Fruit fly (Drosophila melanogaster) whole organism, wandering third instar larva: Measurements from ENCODE around the gene CG9922.

Experiments used
- Abd-B ChIP-seq: fragments of >200 bp; optimal IDR thresholded peaks from 2 replicates; lab custom pipeline; 2017; ENCODE audit warnings: missing biosample characterization, missing genetic modification characterization
- CG32264 ChIP-seq: fragments of 200-800 bp; sonication (Bioruptor generic); optimal IDR thresholded peaks from 2 replicates; lab custom pipeline; 2016; ENCODE audit warnings: missing biosample characterization, missing genetic modification characterization
- CG9705 ChIP-seq: fragments of 200-800 bp; sonication (Bioruptor generic); optimal IDR thresholded peaks from 2 replicates; lab custom pipeline; 2018; ENCODE audit warnings: missing biosample characterization, mild to moderate bottlenecking, missing genetic modification characterization
- CrebA ChIP-seq: fragments of 200-800 bp; sonication (Bioruptor generic); optimal IDR thresholded peaks from 2 replicates; lab custom pipeline; 2016; ENCODE audit warnings: missing biosample characterization, mild to moderate bottlenecking, missing genetic modification characterization, borderline replicate concordance
- Dfd ChIP-seq: fragments of >200 bp; optimal IDR thresholded peaks from 2 replicates; lab custom pipeline; 2017; ENCODE audit warnings: missing biosample characterization, missing genetic modification characterization
- Dif ChIP-seq: fragments of 200-275, 200-300 bp; sonication (Bioruptor generic); optimal IDR thresholded peaks from 2 replicates; lab custom pipeline; 2018; ENCODE audit warnings: missing biosample characterization, missing genetic modification characterization; ENCODE audit not compliant: partially characterized antibody
- GATAd ChIP-seq: sonication (Bioruptor generic); optimal IDR thresholded peaks from 2 replicates; lab custom pipeline; 2016; ENCODE audit warnings: missing biosample characterization, missing genetic modification characterization
- HLH106 ChIP-seq: fragments of 200-800 bp; optimal IDR thresholded peaks from 3 replicates; lab custom pipeline; 2019; ENCODE audit warnings: missing biosample characterization, mild to moderate bottlenecking, missing genetic modification characterization, moderate library complexity
- Hnf4 ChIP-seq: fragments of 200-800 bp; sonication (Bioruptor generic); optimal IDR thresholded peaks from 2 replicates; lab custom pipeline; 2016; ENCODE audit warnings: missing biosample characterization, mild to moderate bottlenecking, missing genetic modification characterization
- Hr78 ChIP-seq: fragments of >200 bp; optimal IDR thresholded peaks from 2 replicates; lab custom pipeline; 2017; ENCODE audit warnings: missing biosample characterization, missing genetic modification characterization
- Hr83 ChIP-seq: fragments of 200-300 bp; sonication (Bioruptor generic); optimal IDR thresholded peaks from 2 replicates; lab custom pipeline; 2016; ENCODE audit warnings: missing biosample characterization, mild to moderate bottlenecking, missing genetic modification characterization, moderate library complexity; ENCODE audit not compliant: poor library complexity, severe bottlenecking
- Jra ChIP-seq: sonication (Bioruptor generic); optimal IDR thresholded peaks from 2 replicates; lab custom pipeline; 2016; ENCODE audit warnings: missing biosample characterization, missing genetic modification characterization
- Mio ChIP-seq: sonication (Bioruptor generic); optimal IDR thresholded peaks from 2 replicates; lab custom pipeline; 2016; ENCODE audit warnings: missing biosample characterization, missing genetic modification characterization
- Myc ChIP-seq: fragments of >200 bp; optimal IDR thresholded peaks from 2 replicates; lab custom pipeline; 2017
- N ChIP-seq: fragments of >200 bp; optimal IDR thresholded peaks from 2 replicates; lab custom pipeline; 2018; ENCODE audit warnings: missing biosample characterization, missing external identifiers, missing genetic modification characterization
- OdsH ChIP-seq: fragments of 200-800 bp; sonication (Bioruptor generic); optimal IDR thresholded peaks from 2 replicates; lab custom pipeline; 2016; ENCODE audit warnings: missing biosample characterization, mild to moderate bottlenecking, missing genetic modification characterization
- Rel ChIP-seq, 2 experiments: fragments of 200-800 bp; sonication (Bioruptor generic) in 1 of 2; optimal IDR thresholded peaks; 2 replicates in 1 of 2; 3 replicates in 1 of 2; lab custom pipeline; 2016 to 2019; ENCODE audit warnings: mild to moderate bottlenecking in 2 of 2, missing biosample characterization in 2 of 2, missing genetic modification characterization in 2 of 2, moderate library complexity in 1 of 2
- Sp1 ChIP-seq: fragments of 200-800 bp; sonication (Bioruptor generic); optimal IDR thresholded peaks from 3 replicates; lab custom pipeline; 2019; ENCODE audit warnings: missing biosample characterization, mild to moderate bottlenecking, missing genetic modification characterization, moderate library complexity
- Vsx2 ChIP-seq: fragments of 200-300, 225-300 bp; sonication (Bioruptor generic); optimal IDR thresholded peaks from 2 replicates; lab custom pipeline; 2018; ENCODE audit warnings: missing biosample characterization, missing genetic modification characterization; ENCODE audit not compliant: partially characterized antibody
- br ChIP-seq: fragments of 200-800 bp; sonication (Bioruptor generic); optimal IDR thresholded peaks from 2 replicates; lab custom pipeline; 2016; ENCODE audit warnings: missing biosample characterization, missing genetic modification characterization
- brk ChIP-seq: fragments of 200-800 bp; sonication (Bioruptor generic); optimal IDR thresholded peaks from 2 replicates; lab custom pipeline; 2016; ENCODE audit warnings: missing biosample characterization, mild to moderate bottlenecking, missing genetic modification characterization
- dl ChIP-seq, 2 experiments: fragments of 175-275, 200-275 bp in 1 of 2; fragments of 200-275 bp in 1 of 2; sonication (Bioruptor generic); optimal IDR thresholded peaks; lab custom pipeline; 2018; ENCODE audit warnings: mild to moderate bottlenecking in 2 of 2, missing biosample characterization in 2 of 2, missing genetic modification characterization in 2 of 2, moderate library complexity in 2 of 2; ENCODE audit not compliant: partially characterized antibody in 2 of 2, insufficient read depth in 1 of 2
- dmrt93B ChIP-seq: fragments of 200-800 bp; sonication (Bioruptor generic); optimal IDR thresholded peaks from 2 replicates; lab custom pipeline; 2018; ENCODE audit warnings: missing biosample characterization, mild to moderate bottlenecking, missing genetic modification characterization
- dsf ChIP-seq: sonication (Bioruptor generic); optimal IDR thresholded peaks from 2 replicates; lab custom pipeline; 2016; ENCODE audit warnings: missing biosample characterization, missing genetic modification characterization, borderline replicate concordance
- ey ChIP-seq: fragments of 200-800 bp; sonication (Bioruptor generic); optimal IDR thresholded peaks from 2 replicates; lab custom pipeline; 2016; ENCODE audit warnings: missing biosample characterization, missing genetic modification characterization
- foxo ChIP-seq, 2 experiments: fragments of 200-800 bp; sonication (Bioruptor generic); optimal IDR thresholded peaks; 2 replicates in 1 of 2; 3 replicates in 1 of 2; lab custom pipeline; 2016 to 2017; ENCODE audit warnings: missing biosample characterization in 2 of 2, missing genetic modification characterization in 2 of 2
- fru ChIP-seq: fragments of 200-800 bp; sonication (Bioruptor generic); optimal IDR thresholded peaks from 3 replicates; lab custom pipeline; 2016; ENCODE audit warnings: missing biosample characterization, mild to moderate bottlenecking, missing genetic modification characterization
- h ChIP-seq: fragments of 200-800 bp; sonication (Bioruptor generic); optimal IDR thresholded peaks from 3 replicates; lab custom pipeline; 2016; ENCODE audit warnings: missing biosample characterization, mild to moderate bottlenecking, missing genetic modification characterization
- jim ChIP-seq: fragments of 175-275, 200-325 bp; sonication (Bioruptor generic); optimal IDR thresholded peaks from 2 replicates; lab custom pipeline; 2016; ENCODE audit warnings: missing biosample characterization, mild to moderate bottlenecking, missing genetic modification characterization
- lola ChIP-seq: fragments of >200 bp; optimal IDR thresholded peaks from 2 replicates; lab custom pipeline; 2017; ENCODE audit warnings: missing biosample characterization, missing genetic modification characterization
- pan ChIP-seq: fragments of >200 bp; optimal IDR thresholded peaks from 2 replicates; lab custom pipeline; 2017
- psq ChIP-seq: fragments of 200-800 bp; sonication (Bioruptor generic); optimal IDR thresholded peaks from 3 replicates; lab custom pipeline; 2017; ENCODE audit warnings: missing biosample characterization, mild to moderate bottlenecking, missing genetic modification characterization, moderate library complexity
- rgr ChIP-seq: fragments of 200-800 bp; sonication (Bioruptor generic); optimal IDR thresholded peaks from 3 replicates; lab custom pipeline; 2016; ENCODE audit warnings: missing biosample characterization, mild to moderate bottlenecking, missing genetic modification characterization
- sage ChIP-seq: fragments of 200-800 bp; sonication (Bioruptor generic); optimal IDR thresholded peaks from 2 replicates; lab custom pipeline; 2016; ENCODE audit warnings: missing biosample characterization, mild to moderate bottlenecking, missing genetic modification characterization
- sv ChIP-seq: fragments of 200-800 bp; sonication (Bioruptor generic); optimal IDR thresholded peaks from 3 replicates; lab custom pipeline; 2016; ENCODE audit warnings: missing biosample characterization, missing genetic modification characterization
- tai ChIP-seq: sonication (Bioruptor generic); optimal IDR thresholded peaks from 2 replicates; lab custom pipeline; 2016; ENCODE audit warnings: missing biosample characterization, missing genetic modification characterization
- usp ChIP-seq: fragments of >200 bp; optimal IDR thresholded peaks from 2 replicates; lab custom pipeline; 2017; ENCODE audit warnings: missing biosample characterization, missing genetic modification characterization
- woc ChIP-seq: sonication (Bioruptor generic); optimal IDR thresholded peaks from 2 replicates; lab custom pipeline; 2016; ENCODE audit warnings: missing biosample characterization, mild to moderate bottlenecking, missing genetic modification characterization

The CG9922 gene

dm6 chr3R:14026212-14026952, 9.8 kb downstream of the CG9922 start:
- TF ChIP-seq Myc (lab: Kevin White, UChicago) (peak; percentile 82), Dif (GFP tag; lab: Kevin White, UChicago) (no peak), woc (GFP tag; lab: Kevin White, UChicago) (peak; percentile 43), fru (GFP tag; lab: Kevin White, UChicago) (peak; percentile 31), dl (GFP tag; optimal IDR thresholded peaks at IDR 0.05; lab: Kevin White, UChicago; ENCODE audit: insufficient read depth in 1 of 2, partially characterized antibody in 2 of 2) (peak in 1 of 2 experiments; percentile 1)

- no peak for TF ChIP-seq Dif (GFP tag; lab: Kevin White, UChicago)
- TF ChIP-seq Sp1 (GFP tag; lab: Kevin White, UChicago) = peak; percentile 22
- TF ChIP-seq brk (GFP tag; lab: Kevin White, UChicago) = peak; percentile 46
- peak in 1 of 2 experiments; percentile 86 for TF ChIP-seq foxo (GFP tag; optimal IDR thresholded peaks at IDR 0.05; lab: Kevin White, UChicago)
- TF ChIP-seq CG32264 = peak; percentile 14
- TF ChIP-seq Mio (GFP tag; lab: Kevin White, UChicago) = no peak
- no peak for TF ChIP-seq dsf (GFP tag; lab: Kevin White, UChicago)
- TF ChIP-seq h = no peak
- TF ChIP-seq Hnf4 (GFP tag; lab: Kevin White, UChicago) = peak; percentile 12
- TF ChIP-seq Rel (GFP tag; optimal IDR thresholded peaks at IDR 0.05; lab: Kevin White, UChicago) = peak; percentile 78
- TF ChIP-seq Rel (tag; optimal IDR thresholded peaks at IDR 0.05; lab: Kevin White, UChicago) = peak; percentile 26
- peak; percentile 79 for TF ChIP-seq sage
- no peak for TF ChIP-seq OdsH
- TF ChIP-seq dmrt93B (GFP tag; lab: Kevin White, UChicago) = no peak
These were observed 10.4 kb downstream of the CG9922 start for dm6 chr3R:14025795-14026194.

- TF ChIP-seq CG9705 (peak; percentile 38), dl (GFP tag; optimal IDR thresholded peaks at IDR 0.05; lab: Kevin White, UChicago; ENCODE audit: insufficient read depth in 1 of 2, partially characterized antibody in 2 of 2) (no peak), h (peak; percentile 77), Jra (GFP tag; lab: Kevin White, UChicago) (peak; percentile 14), rgr (GFP tag; lab: Kevin White, UChicago) (peak; percentile 53), Dfd (no peak), Abd-B (GFP tag; lab: Kevin White, UChicago) (no peak), Hr83 (peak; percentile 29), N (GFP tag; lab: Kevin White, UChicago) (no peak), Myc (lab: Kevin White, UChicago) (no peak), woc (GFP tag; lab: Kevin White, UChicago) (peak; percentile 15), lola (GFP tag; lab: Kevin White, UChicago) (no peak), GATAd (no peak), Mio (GFP tag; lab: Kevin White, UChicago) (peak; percentile 14), usp (GFP tag; lab: Kevin White, UChicago) (no peak), fru (GFP tag; lab: Kevin White, UChicago) (peak; percentile 67), foxo (GFP tag; optimal IDR thresholded peaks at IDR 0.05; lab: Kevin White, UChicago) (peak; percentile 67 to 70), ey (GFP tag; lab: Kevin White, UChicago) (peak; percentile 55), sage (peak; percentile 27), Vsx2 (no peak), Dif (GFP tag; lab: Kevin White, UChicago) (no peak), tai (GFP tag; lab: Kevin White, UChicago) (peak; percentile 23), sv (GFP tag; lab: Kevin White, UChicago) (peak; percentile 13), Rel (GFP tag; optimal IDR thresholded peaks at IDR 0.05; lab: Kevin White, UChicago) (no peak), Rel (tag; optimal IDR thresholded peaks at IDR 0.05; lab: Kevin White, UChicago) (peak; percentile 58), Hr78 (GFP tag; lab: Kevin White, UChicago) (no peak), HLH106 (tag; lab: Kevin White, UChicago) (peak; percentile 51), dmrt93B (GFP tag; lab: Kevin White, UChicago) (peak; percentile 21), OdsH (peak; percentile 50), CrebA (GFP tag; lab: Kevin White, UChicago) (no peak), dsf (GFP tag; lab: Kevin White, UChicago) (no peak), Sp1 (GFP tag; lab: Kevin White, UChicago) (peak; percentile 55), Hnf4 (GFP tag; lab: Kevin White, UChicago) (peak; percentile 74), psq (GFP tag; lab: Kevin White, UChicago) (peak; percentile 2), pan (lab: Kevin White, UChicago) (no peak), jim (GFP tag; lab: Kevin White, UChicago) (peak; percentile 3), CG32264 (no peak), brk (GFP tag; lab: Kevin White, UChicago) (peak; percentile 13), br (GFP tag; lab: Kevin White, UChicago) (peak; percentile 82)
These were observed 11.2 kb downstream of the CG9922 start for dm6 chr3R:14024919-14025387.
